Worm (Caenorhabditis elegans) whole organism, L3 larva: ENCODE results near the gene frpr-15.
A peak's percentile ranks its signal among the peaks of the same experiment; 100 is the strongest.

Source experiments
- R02D3.7 ChIP-seq: fragments of 150-350 bp; optimal IDR thresholded peaks from 2 replicates; lab custom pipeline; 2014; ENCODE audit warnings: missing biosample characterization, missing genetic modification characterization
- ZK546.5 ChIP-seq: sonication (generic microtip); optimal IDR thresholded peaks from 2 replicates; lab custom pipeline; 2017; ENCODE audit warnings: missing biosample characterization, missing genetic modification characterization
- aly-2 ChIP-seq: fragments of 150-350 bp; optimal IDR thresholded peaks from 2 replicates; lab custom pipeline; 2014; ENCODE audit warnings: missing biosample characterization, missing genetic modification characterization
- ceh-16 ChIP-seq: sonication (generic microtip); optimal IDR thresholded peaks from 2 replicates; lab custom pipeline; 2017; ENCODE audit warnings: missing biosample characterization, missing genetic modification characterization
- ceh-28 ChIP-seq: fragments of 150-350 bp; optimal IDR thresholded peaks from 2 replicates; lab custom pipeline; 2014; ENCODE audit warnings: missing biosample characterization, missing genetic modification reagents, missing genetic modification characterization
- egl-27 ChIP-seq: sonication (generic microtip); optimal IDR thresholded peaks from 4 replicates; lab custom pipeline; 2017; ENCODE audit warnings: missing biosample characterization, missing genetic modification reagents, missing genetic modification characterization
- egl-5 ChIP-seq: fragments of 150-350 bp; optimal IDR thresholded peaks from 2 replicates; lab custom pipeline; 2017; ENCODE audit warnings: missing biosample characterization, missing genetic modification reagents, missing genetic modification characterization, inconsistent platforms
- elt-1 ChIP-seq: fragments of 150-350 bp; optimal IDR thresholded peaks from 2 replicates; lab custom pipeline; 2014; ENCODE audit warnings: missing biosample characterization, missing genetic modification characterization
- elt-2 ChIP-seq: sonication (generic microtip); optimal IDR thresholded peaks from 2 replicates; lab custom pipeline; 2016; ENCODE audit warnings: missing genetic modification reagents, mild to moderate bottlenecking, missing genetic modification characterization, missing compliant biosample characterization
- fkh-10 ChIP-seq: sonication (generic microtip); optimal IDR thresholded peaks from 2 replicates; lab custom pipeline; 2017; ENCODE audit warnings: missing biosample characterization, missing genetic modification reagents, missing genetic modification characterization
- fos-1 ChIP-seq: fragments of 150-350 bp; optimal IDR thresholded peaks from 2 replicates; lab custom pipeline; 2014; ENCODE audit warnings: missing biosample characterization, missing genetic modification characterization
- hmg-11 ChIP-seq: sonication (generic microtip); optimal IDR thresholded peaks from 2 replicates; lab custom pipeline; 2016; ENCODE audit warnings: missing genetic modification characterization, missing compliant biosample characterization
- jun-1 ChIP-seq: fragments of 150-350 bp; optimal IDR thresholded peaks from 2 replicates; lab custom pipeline; 2014; ENCODE audit warnings: missing biosample characterization, missing genetic modification reagents, missing genetic modification characterization
- lin-15B ChIP-seq: fragments of 150-350 bp; optimal IDR thresholded peaks from 2 replicates; lab custom pipeline; 2014; ENCODE audit warnings: missing biosample characterization, missing genetic modification characterization
- lin-39 ChIP-seq: fragments of 150-350 bp; optimal IDR thresholded peaks from 2 replicates; lab custom pipeline; 2018; ENCODE audit warnings: missing biosample characterization, missing genetic modification reagents, missing genetic modification characterization
- mdl-1 ChIP-seq: fragments of 150-350 bp; optimal IDR thresholded peaks from 2 replicates; lab custom pipeline; 2014; ENCODE audit warnings: missing biosample characterization, missing genetic modification characterization
- mml-1 ChIP-seq: fragments of 150-350 bp; sonication (generic microtip); optimal IDR thresholded peaks from 3 replicates; lab custom pipeline; 2014; ENCODE audit warnings: missing biosample characterization, missing genetic modification characterization
- nfya-1 ChIP-seq: sonication (generic microtip); optimal IDR thresholded peaks from 2 replicates; lab custom pipeline; 2017; ENCODE audit warnings: missing genetic modification characterization, mild to moderate bottlenecking, missing compliant biosample characterization, antibody characterized with exemption, moderate library complexity; ENCODE audit not compliant: insufficient read depth
- nhr-11 ChIP-seq: fragments of 150-350 bp; optimal IDR thresholded peaks from 2 replicates; lab custom pipeline; 2014; ENCODE audit warnings: missing biosample characterization, missing genetic modification characterization
- nhr-23 ChIP-seq: fragments of 150-350 bp; optimal IDR thresholded peaks from 2 replicates; lab custom pipeline; 2014; ENCODE audit warnings: missing biosample characterization, missing genetic modification reagents, missing genetic modification characterization
- nhr-25 ChIP-seq: sonication (generic microtip); optimal IDR thresholded peaks from 2 replicates; lab custom pipeline; 2017; ENCODE audit warnings: missing biosample characterization, missing genetic modification characterization
- nhr-43 ChIP-seq: sonication (generic microtip); optimal IDR thresholded peaks from 2 replicates; lab custom pipeline; 2016; ENCODE audit warnings: mild to moderate bottlenecking, missing genetic modification characterization, missing compliant biosample characterization; ENCODE audit not compliant: poor library complexity, severe bottlenecking
- nhr-67 ChIP-seq: fragments of 150-350 bp; optimal IDR thresholded peaks from 2 replicates; lab custom pipeline; 2014; ENCODE audit warnings: missing biosample characterization, missing genetic modification characterization
- nhr-76 ChIP-seq: fragments of 150-350 bp; sonication (generic microtip); optimal IDR thresholded peaks from 5 replicates; lab custom pipeline; 2014; ENCODE audit warnings: missing biosample characterization, missing genetic modification characterization
- nhr-77 ChIP-seq: fragments of 150-350 bp; optimal IDR thresholded peaks from 2 replicates; lab custom pipeline; 2014; ENCODE audit warnings: missing biosample characterization, missing genetic modification characterization
- pha-4 ChIP-seq: fragments of 150-350 bp; optimal IDR thresholded peaks from 2 replicates; lab custom pipeline; 2014; ENCODE audit warnings: missing biosample characterization, missing genetic modification reagents, missing genetic modification characterization
- sea-2 ChIP-seq: fragments of 150-350 bp; sonication (generic microtip); optimal IDR thresholded peaks from 4 replicates; lab custom pipeline; 2014; ENCODE audit warnings: missing biosample characterization, missing genetic modification reagents, missing genetic modification characterization
- snpc-4 ChIP-seq: fragments of 150-350 bp; optimal IDR thresholded peaks from 2 replicates; lab custom pipeline; 2014; ENCODE audit warnings: missing biosample characterization, missing genetic modification characterization
- tbx-2 ChIP-seq: sonication (generic microtip); optimal IDR thresholded peaks from 2 replicates; lab custom pipeline; 2016; ENCODE audit warnings: mild to moderate bottlenecking, missing genetic modification characterization, missing compliant biosample characterization
- unc-39 ChIP-seq: sonication (generic microtip); optimal IDR thresholded peaks from 4 replicates; lab custom pipeline; 2017; ENCODE audit warnings: missing biosample characterization, missing genetic modification characterization
- unc-62 ChIP-seq: fragments of 150-350 bp; sonication (generic microtip); optimal IDR thresholded peaks from 4 replicates; lab custom pipeline; 2014; ENCODE audit warnings: missing biosample characterization, missing genetic modification reagents, missing genetic modification characterization
- ztf-11 ChIP-seq: fragments of 150-350 bp; optimal IDR thresholded peaks from 2 replicates; lab custom pipeline; 2014; ENCODE audit warnings: missing biosample characterization, missing genetic modification characterization
- ztf-4 ChIP-seq: fragments of 150-350 bp; optimal IDR thresholded peaks from 2 replicates; lab custom pipeline; 2014; ENCODE audit warnings: missing biosample characterization, missing genetic modification characterization

The frpr-15 gene

ce11 chrV:12683205-12683604, 3.3 kb downstream of the frpr-15 start:
- no peak for TF ChIP-seq lin-15B
- TF ChIP-seq nhr-43 (tag; lab: Kevin White, UChicago) = no peak
- TF ChIP-seq sea-2 (GFP tag; lab: Kevin White, UChicago) = no peak

- TF ChIP-seq ztf-4 = no peak
- TF ChIP-seq fkh-10 (GFP tag; lab: Kevin White, UChicago) = no peak
- TF ChIP-seq ceh-28 (tag; lab: Kevin White, UChicago) = no peak
Observed at ce11 chrV:12695155-12695554, 15.2 kb downstream of the frpr-15 start, which contains the start of gene parn-1. parn-1 (minus strand) TSS chrV:12695255.

- no peak for TF ChIP-seq egl-5
- TF ChIP-seq hmg-11 (tag; lab: Kevin White, UChicago) = peak; percentile 3
- no peak for TF ChIP-seq nfya-1
Observed at ce11 chrV:12695968-12696367, 16.1 kb downstream of the frpr-15 start, which contains the start of gene K10C8.4. K10C8.4 (plus strand) TSS chrV:12696268.

- TF ChIP-seq ceh-16 (tag; lab: Kevin White, UChicago) (no peak), elt-1 (tag; lab: Kevin White, UChicago) (no peak), nhr-77 (no peak), nfya-1 (no peak), mdl-1 (no peak), ZK546.5 (tag; lab: Kevin White, UChicago) (no peak), nhr-25 (tag; lab: Kevin White, UChicago) (no peak)
Observed at ce11 chrV:12696790-12697189, 16.9 kb downstream of the frpr-15 start.

- TF ChIP-seq pha-4 (tag; lab: Kevin White, UChicago) (peak; percentile 36), snpc-4 (tag; lab: Kevin White, UChicago) (peak; percentile 17), nhr-76 (tag; lab: Kevin White, UChicago) (no peak), nfya-1 (peak; percentile 34), jun-1 (tag; lab: Kevin White, UChicago) (peak; percentile 16), egl-5 (no peak), hmg-11 (tag; lab: Kevin White, UChicago) (peak; percentile 22), lin-15B (peak; percentile 51)
Observed at ce11 chrV:12697364-12697901, 17.5 kb downstream of the frpr-15 start, which contains the start of gene istr-1. istr-1 (plus strand) TSS chrV:12697858.

- TF ChIP-seq unc-39 (tag; lab: Kevin White, UChicago) (no peak), mdl-1 (no peak), nhr-76 (tag; lab: Kevin White, UChicago) (no peak), lin-15B (no peak), nfya-1 (no peak), elt-2 (tag; lab: Kevin White, UChicago) (no peak), nhr-11 (tag; lab: Kevin White, UChicago) (no peak), egl-5 (no peak), mml-1 (no peak), R02D3.7 (tag; lab: Kevin White, UChicago) (no peak), lin-39 (tag; lab: Kevin White, UChicago) (no peak), nhr-67 (tag; lab: Kevin White, UChicago) (no peak), ceh-28 (tag; lab: Kevin White, UChicago) (no peak), fos-1 (tag; lab: Kevin White, UChicago) (no peak), nhr-43 (tag; lab: Kevin White, UChicago) (no peak), egl-27 (tag; lab: Kevin White, UChicago) (no peak)
- TF ChIP-seq, all 47 proteins: peak for 0
Observed at ce11 chrV:12701613-12702012, 21.7 kb downstream of the frpr-15 start.

ce11 chrV:12704077-12704476, 24.2 kb downstream of the frpr-15 start, which contains the start of gene R11D1.1:
R11D1.1 (plus strand) TSS chrV:12704377.
- TF ChIP-seq ceh-16 (tag; lab: Kevin White, UChicago) (no peak), nhr-23 (tag; lab: Kevin White, UChicago) (no peak), jun-1 (tag; lab: Kevin White, UChicago) (no peak), nhr-77 (no peak), ZK546.5 (tag; lab: Kevin White, UChicago) (no peak), unc-62 (no peak), mml-1 (no peak), tbx-2 (tag; lab: Kevin White, UChicago) (no peak), sea-2 (GFP tag; lab: Kevin White, UChicago) (no peak), aly-2 (tag; lab: Kevin White, UChicago) (no peak), ztf-11 (tag; lab: Kevin White, UChicago) (no peak)
